Worm (Caenorhabditis elegans) whole organism, midembryonic: ENCODE results near the gene Y32G9B.1.

Experiments used
- T22C8.4 ChIP-seq: fragments of 200-800 bp; sonication (Bioruptor generic); IDR thresholded peaks from 2 replicates; pipeline ENCODE4 v1.3.6; 2022; ENCODE audit warnings: missing genetic modification characterization, missing compliant biosample characterization
- tab-1 ChIP-seq: fragments of 200-800 bp; sonication (Bioruptor generic); IDR thresholded peaks from 2 replicates; pipeline ENCODE4 v1.3.6; 2022; ENCODE audit warnings: missing genetic modification characterization, missing compliant biosample characterization
- ztf-23 ChIP-seq: fragments of 200-800 bp; sonication (Bioruptor generic); IDR thresholded peaks from 2 replicates; pipeline ENCODE4 v1.3.6; 2022; ENCODE audit warnings: missing genetic modification reagents, missing genetic modification characterization, missing compliant biosample characterization
- ztf-29 ChIP-seq: fragments of 200-800 bp; sonication (Bioruptor generic); IDR thresholded peaks from 2 replicates; pipeline ENCODE4 v1.3.6; 2022; ENCODE audit warnings: missing genetic modification reagents, missing genetic modification characterization, missing compliant biosample characterization

DNA sequence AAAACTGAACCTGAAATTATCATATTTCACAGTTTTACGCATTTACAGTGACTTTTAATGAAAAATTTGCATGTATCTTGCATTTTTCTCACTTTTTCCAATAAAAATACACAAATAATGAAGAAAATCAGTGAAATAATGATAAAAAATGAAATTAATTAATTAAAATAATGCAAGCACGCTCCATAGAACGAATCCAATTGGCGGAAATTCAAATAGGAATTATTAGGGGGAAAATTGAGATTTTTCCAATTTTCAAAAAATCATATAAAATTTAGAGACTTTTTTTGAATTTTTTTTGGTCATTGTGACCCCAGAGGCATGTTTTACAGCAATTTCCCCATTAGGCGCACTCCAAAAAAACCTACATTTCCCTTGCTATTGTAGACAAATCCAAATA is 9.1 kb downstream of the Y32G9B.1 start:
- TF ChIP-seq ztf-29 (GFP tag; lab: Robert Waterston, UW) (no peak), T22C8.4 (GFP tag; lab: Robert Waterston, UW) (no peak), ztf-23 (GFP tag; lab: Robert Waterston, UW) (no peak), tab-1 (GFP tag; lab: Robert Waterston, UW) (no peak)
